Worm (Caenorhabditis elegans): ENCODE measurements around the gene ubh-4.

ubh-4 gene

DNA sequence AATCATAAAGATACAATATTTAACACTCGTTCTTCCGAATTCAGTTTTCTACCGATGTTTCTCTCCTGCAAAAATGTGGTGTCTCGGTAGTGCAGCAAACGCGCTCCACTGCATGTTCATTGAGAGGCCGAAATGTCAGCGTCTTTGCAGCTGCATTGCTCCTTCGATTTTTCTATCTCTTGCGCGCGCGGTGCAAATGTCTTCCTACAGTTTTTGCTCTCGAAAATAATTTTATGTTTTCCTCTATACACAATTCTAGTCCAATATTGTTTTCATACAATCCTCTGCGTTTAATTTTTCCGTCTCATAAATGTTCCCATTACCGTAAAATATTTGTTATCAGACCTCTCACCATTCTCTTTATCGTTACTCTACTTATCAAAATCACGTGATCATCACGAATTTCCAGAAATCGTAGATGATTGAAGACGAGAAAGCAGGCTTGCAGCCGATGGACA, 23.0 kb upstream of the ubh-4 start, which contains the start of gene ufd-2 (continued):
- peak; percentile 20 for TF ChIP-seq dve-1 (tag; optimal IDR thresholded peaks at IDR 0.05)
- no peak for TF ChIP-seq eyg-1 (tag; optimal IDR thresholded peaks at IDR 0.05)
- no peak for TF ChIP-seq pha-2 (tag; optimal IDR thresholded peaks at IDR 0.05)
- TF ChIP-seq nhr-232 (tag; optimal IDR thresholded peaks at IDR 0.05) = no peak
- no peak for TF ChIP-seq sox-2 (GFP tag; IDR thresholded peaks at IDR 0.05)
- no peak for TF ChIP-seq che-1 (tag; optimal IDR thresholded peaks at IDR 0.05)
- TF ChIP-seq rnt-1 (tag; optimal IDR thresholded peaks at IDR 0.05) = peak; percentile 75
- TF ChIP-seq nhr-11 (tag; optimal IDR thresholded peaks at IDR 0.05) = no peak
- TF ChIP-seq tbx-2 (tag; optimal IDR thresholded peaks at IDR 0.05) = peak; percentile 90
- TF ChIP-seq ahr-1 (tag; optimal IDR thresholded peaks at IDR 0.05) = peak; percentile 19
- TF ChIP-seq K02D7.2 (tag; optimal IDR thresholded peaks at IDR 0.05) = no peak
- no peak for TF ChIP-seq fkh-10 (GFP tag; optimal IDR thresholded peaks at IDR 0.05)
- TF ChIP-seq pag-3 (tag; optimal IDR thresholded peaks at IDR 0.05; ENCODE audit: borderline replicate concordance) = no peak
- no peak for TF ChIP-seq hlh-13 (GFP tag; optimal IDR thresholded peaks at IDR 0.05)
- TF ChIP-seq gmeb-2 (tag; optimal IDR thresholded peaks at IDR 0.05) = no peak
- peak; percentile 73 for TF ChIP-seq ceh-2 (tag; optimal IDR thresholded peaks at IDR 0.05)
- TF ChIP-seq pros-1 (tag; optimal IDR thresholded peaks at IDR 0.05) = peak; percentile 38
- TF ChIP-seq pax-1 (tag; optimal IDR thresholded peaks at IDR 0.05) = no peak
- no peak for TF ChIP-seq ceh-19 (GFP tag; optimal IDR thresholded peaks at IDR 0.05)
- no peak for TF ChIP-seq ceh-24 (tag; optimal IDR thresholded peaks at IDR 0.05)
- peak; percentile 57 for TF ChIP-seq fkh-6 (tag; optimal IDR thresholded peaks at IDR 0.05)
- peak; percentile 36 for TF ChIP-seq unc-86 (tag; optimal IDR thresholded peaks at IDR 0.05)
- no peak for TF ChIP-seq npax-4 (tag; optimal IDR thresholded peaks at IDR 0.05)
- no peak for TF ChIP-seq hlh-15 (tag; optimal IDR thresholded peaks at IDR 0.05)
- peak; percentile 30 for TF ChIP-seq hlh-8 (tag; optimal IDR thresholded peaks at IDR 0.05)
- TF ChIP-seq syd-9 (tag; optimal IDR thresholded peaks at IDR 0.05) = no peak
- no peak for TF ChIP-seq sox-4 (tag; optimal IDR thresholded peaks at IDR 0.05)
- no peak for TF ChIP-seq pqm-1 (tag; optimal IDR thresholded peaks at IDR 0.05)
- peak; percentile 66 for TF ChIP-seq unc-42 (tag; optimal IDR thresholded peaks at IDR 0.05)
- peak; percentile 71 for TF ChIP-seq ceh-18 (tag; optimal IDR thresholded peaks at IDR 0.05)
- no peak for TF ChIP-seq lim-6 (tag; optimal IDR thresholded peaks at IDR 0.05)
- peak; percentile 68 for TF ChIP-seq F13H6.1 (tag; optimal IDR thresholded peaks at IDR 0.05)
- no peak for TF ChIP-seq ceh-9 (tag; optimal IDR thresholded peaks at IDR 0.05)
- no peak for TF ChIP-seq ama-1 (optimal IDR thresholded peaks at IDR 0.05)
- peak; percentile 51 for TF ChIP-seq tbx-7 (tag; optimal IDR thresholded peaks at IDR 0.05)
- TF ChIP-seq C08G9.2 (tag; optimal IDR thresholded peaks at IDR 0.05) = peak; percentile 71
- TF ChIP-seq madf-2 (tag; optimal IDR thresholded peaks at IDR 0.05) = no peak
- TF ChIP-seq ceh-34 (tag; optimal IDR thresholded peaks at IDR 0.05) = peak; percentile 48
- no peak for TF ChIP-seq pat-9 (tag; optimal IDR thresholded peaks at IDR 0.05)
- no peak for TF ChIP-seq hlh-30 (tag; optimal IDR thresholded peaks at IDR 0.05; ENCODE audit: insufficient read depth)
- no peak for TF ChIP-seq odd-2 (tag; optimal IDR thresholded peaks at IDR 0.05)
- no peak for TF ChIP-seq ttx-3 (tag; optimal IDR thresholded peaks at IDR 0.05)
- TF ChIP-seq fax-1 (tag; optimal IDR thresholded peaks at IDR 0.05) = peak; percentile 47

DNA sequence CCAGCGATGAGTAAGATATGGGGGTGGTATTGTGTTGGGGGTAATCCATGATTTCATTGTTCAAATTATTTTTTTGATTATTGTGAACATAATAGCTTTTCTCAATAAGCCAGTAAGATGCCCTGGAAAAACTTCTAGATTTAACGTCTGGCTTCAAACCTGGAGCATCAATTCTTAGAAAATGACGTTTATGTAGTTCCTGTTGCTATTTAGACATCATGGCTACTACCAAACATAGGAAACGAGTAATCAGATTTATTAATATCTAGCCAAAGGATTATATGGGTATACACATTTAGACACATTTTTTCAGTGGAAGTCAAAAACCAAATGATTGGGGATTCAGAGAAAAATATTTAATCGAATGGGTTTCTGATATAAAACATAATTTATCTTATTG, 20.1 kb upstream of the ubh-4 start:
- TF ChIP-seq ets-4 (tag; optimal IDR thresholded peaks at IDR 0.05) (no peak), tbx-2 (tag; optimal IDR thresholded peaks at IDR 0.05) (no peak), hlh-15 (tag; optimal IDR thresholded peaks at IDR 0.05) (no peak), nhr-11 (tag; optimal IDR thresholded peaks at IDR 0.05) (no peak), ceh-30 (tag; optimal IDR thresholded peaks at IDR 0.05) (no peak)

Data from whole organism, late embryonic.